Fruit fly (Drosophila melanogaster): ENCODE data around the gene CG13992.

Gene CG13992

DNA sequence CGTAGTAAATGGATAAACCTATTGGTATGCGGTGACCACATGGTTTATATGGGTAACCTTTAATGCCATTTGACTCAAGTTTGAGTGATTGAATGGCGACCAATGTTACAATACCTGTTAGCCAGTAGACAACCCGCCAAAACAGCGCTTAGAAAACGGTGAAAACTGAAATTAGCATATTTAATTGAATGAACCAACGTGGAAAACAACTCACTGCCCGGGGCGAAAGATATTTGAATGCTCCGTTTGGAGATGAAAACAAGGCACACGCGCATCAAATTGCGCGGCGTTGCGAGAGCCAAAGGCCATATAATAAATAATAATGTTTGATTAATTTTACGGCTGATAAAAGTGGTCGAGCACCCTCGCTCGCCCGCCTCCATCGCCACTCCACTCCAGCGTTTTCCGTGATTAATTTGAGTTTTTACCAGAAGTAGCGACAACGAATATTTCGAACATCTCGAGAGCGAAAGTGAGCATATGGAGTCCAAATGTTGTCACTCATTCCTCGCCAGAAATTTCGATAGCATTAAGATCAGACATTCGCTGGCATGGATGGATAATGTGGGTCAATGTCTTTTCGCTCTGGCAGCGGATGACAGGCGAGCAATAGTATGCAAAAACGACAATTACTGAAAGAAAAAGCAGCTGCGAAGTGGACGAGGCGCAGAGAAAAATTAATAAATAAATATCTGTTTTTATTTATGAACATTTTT lies 3.7 kb upstream of the CG13992 start (continued):
- TF ChIP-seq croc (GFP tag; conservative IDR thresholded peaks at IDR 0.05): no peak
- TF ChIP-seq Spps (tag; optimal IDR thresholded peaks at IDR 0.05): no peak
- TF ChIP-seq Hr51 (GFP tag; optimal IDR thresholded peaks at IDR 0.05): no peak
- TF ChIP-seq ash1 (GFP tag; optimal IDR thresholded peaks at IDR 0.05): no peak
- TF ChIP-seq CG10462 (GFP tag; optimal IDR thresholded peaks at IDR 0.05): no peak
- no peak for TF ChIP-seq danr (GFP tag; IDR thresholded peaks at IDR 0.05)
- peak; percentile 40 for TF ChIP-seq exex (tag; optimal IDR thresholded peaks at IDR 0.05)
- TF ChIP-seq dm (GFP tag; optimal IDR thresholded peaks at IDR 0.05): no peak
- TF ChIP-seq CkIIα-i1 (GFP tag; IDR thresholded peaks at IDR 0.05): no peak
- no peak for TF ChIP-seq CG11560 (tag; IDR thresholded peaks at IDR 0.05)
- TF ChIP-seq CG3065 (GFP tag; optimal IDR thresholded peaks at IDR 0.05): no peak
- TF ChIP-seq sc (optimal IDR thresholded peaks at IDR 0.05): no peak
- no peak for TF ChIP-seq sc (GFP tag; optimal IDR thresholded peaks at IDR 0.05)
- TF ChIP-seq inv (GFP tag; IDR thresholded peaks at IDR 0.05; ENCODE audit: partially characterized antibody): no peak
- no peak for TF ChIP-seq H15 (GFP tag; IDR thresholded peaks at IDR 0.05)
- peak; percentile 6 for TF ChIP-seq gsb-n (tag; optimal IDR thresholded peaks at IDR 0.05)
- no peak for TF ChIP-seq btn (GFP tag; optimal IDR thresholded peaks at IDR 0.05)
- no peak for TF ChIP-seq CG4424 (GFP tag; optimal IDR thresholded peaks at IDR 0.05)
- TF ChIP-seq pros (GFP tag; optimal IDR thresholded peaks at IDR 0.05): no peak
- TF ChIP-seq bcd (GFP tag; optimal IDR thresholded peaks at IDR 0.05): no peak
- TF ChIP-seq Elba2 (GFP tag; optimal IDR thresholded peaks at IDR 0.05): no peak
- no peak for TF ChIP-seq MTF-1 (GFP tag; optimal IDR thresholded peaks at IDR 0.05; ENCODE audit: borderline replicate concordance)
- TF ChIP-seq Lpt (GFP tag; optimal IDR thresholded peaks at IDR 0.05): no peak
- no peak for TF ChIP-seq CG10274 (GFP tag; optimal IDR thresholded peaks at IDR 0.05)
- TF ChIP-seq CG10959 (GFP tag; IDR thresholded peaks at IDR 0.05): no peak
- TF ChIP-seq CG15696 (tag; optimal IDR thresholded peaks at IDR 0.05): no peak
- TF ChIP-seq lov (optimal IDR thresholded peaks at IDR 0.05): no peak
- TF ChIP-seq lov (GFP tag; IDR thresholded peaks at IDR 0.05): 0 out of 3 replicates have a peak, but pooled peaks have one; percentile 14
- peak; percentile 46 for TF ChIP-seq sens (GFP tag)
- TF ChIP-seq Dref (GFP tag; IDR thresholded peaks at IDR 0.05): no peak
- peak; percentile 19 for TF ChIP-seq sug (tag; optimal IDR thresholded peaks at IDR 0.05)
- TF ChIP-seq CG13123 (GFP tag; optimal IDR thresholded peaks at IDR 0.05): no peak
- no peak for TF ChIP-seq CG17568 (GFP tag; optimal IDR thresholded peaks at IDR 0.05)
- no peak for TF ChIP-seq CG33557 (GFP tag; optimal IDR thresholded peaks at IDR 0.05)
- TF ChIP-seq Awh (GFP tag; IDR thresholded peaks at IDR 0.05): peak; percentile 75

DNA sequence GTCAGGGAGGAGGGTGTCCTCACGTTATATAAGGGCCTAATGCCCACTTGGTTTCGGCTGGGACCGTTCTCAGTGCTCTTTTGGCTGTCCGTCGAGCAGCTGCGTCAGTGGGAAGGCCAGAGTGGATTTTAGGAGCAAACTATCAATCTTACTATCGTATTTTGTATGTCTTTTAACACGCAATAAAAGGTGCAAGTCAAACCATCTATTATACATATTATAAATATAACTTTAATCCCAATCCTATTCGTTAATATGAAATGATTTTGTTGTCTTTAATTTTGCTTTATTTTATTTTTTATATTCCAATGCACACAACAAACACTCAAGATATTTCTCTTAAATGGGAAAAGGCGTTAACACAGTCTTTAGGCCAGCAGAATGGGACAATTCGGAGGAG lies 2.0 kb upstream of the CG13992 start, which contains the start of gene Ucp4B:
Gene Ucp4B, plus strand, starts transcription at position 301 of the 400 bp plus-strand sequence.
- no peak for TF ChIP-seq CG11247 (GFP tag; IDR thresholded peaks at IDR 0.05)
- no peak for TF ChIP-seq kay (GFP tag; optimal IDR thresholded peaks at IDR 0.05)
- no peak for TF ChIP-seq CG5180 (GFP tag; optimal IDR thresholded peaks at IDR 0.05)
- no peak for TF ChIP-seq CG15011 (GFP tag; optimal IDR thresholded peaks at IDR 0.05)
- TF ChIP-seq GATAe (GFP tag; conservative IDR thresholded peaks at IDR 0.05): no peak
- no peak for TF ChIP-seq Deaf1 (tag; optimal IDR thresholded peaks at IDR 0.05)
- TF ChIP-seq CG5953 (GFP tag; IDR thresholded peaks at IDR 0.05): no peak
- no peak for TF ChIP-seq h (optimal IDR thresholded peaks at IDR 0.05)
- TF ChIP-seq CG8281 (tag; optimal IDR thresholded peaks at IDR 0.05): no peak
- no peak for TF ChIP-seq D19A (tag; optimal IDR thresholded peaks at IDR 0.05)
- TF ChIP-seq CG6254 (GFP tag; optimal IDR thresholded peaks at IDR 0.05): no peak
- no peak for TF ChIP-seq CG2120 (GFP tag; optimal IDR thresholded peaks at IDR 0.05)
- TF ChIP-seq HLHmδ (GFP tag; optimal IDR thresholded peaks at IDR 0.05): no peak
- no peak for TF ChIP-seq Camta (GFP tag; optimal IDR thresholded peaks at IDR 0.05)
